Worm (Caenorhabditis elegans) whole organism, L4/young adult: ENCODE measurements around the gene clec-71.

ENCODE experiments used
- W03F9.2 ChIP-seq: fragments of 150-350 bp; optimal IDR thresholded peaks from 2 replicates; lab custom pipeline; 2014; ENCODE audit warnings: missing biosample characterization, missing genetic modification characterization
- dao-5 ChIP-seq: sonication (generic microtip); optimal IDR thresholded peaks from 2 replicates; lab custom pipeline; 2016; ENCODE audit warnings: missing genotype, missing genetic modification characterization, moderate library complexity, missing compliant biosample characterization
- him-1 ChIP-seq: sonication (generic microtip); optimal IDR thresholded peaks from 2 replicates; lab custom pipeline; 2016; ENCODE audit warnings: missing genotype, missing genetic modification reagents, missing genetic modification characterization, missing compliant biosample characterization

DNA sequence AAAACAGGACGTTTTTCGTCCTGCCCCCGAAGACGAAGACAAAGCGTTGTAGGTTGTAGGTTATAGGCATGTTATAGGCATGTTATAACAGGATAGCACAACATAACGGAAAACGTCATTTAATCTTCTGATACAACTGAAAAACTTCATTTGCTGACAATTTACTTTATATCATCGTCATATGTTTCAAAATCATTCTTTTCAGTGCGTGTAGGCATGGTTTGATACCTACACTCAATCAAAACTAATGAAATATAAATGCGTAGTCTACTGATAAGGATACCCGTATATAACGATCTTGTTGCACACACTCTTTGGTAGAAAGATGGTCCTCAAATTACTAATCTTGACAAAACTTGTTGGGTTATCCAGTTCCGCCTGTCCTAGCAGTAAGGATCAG lies 19.4 kb downstream of the clec-71 start, which contains the start of gene clec-74:
- no peak for TF ChIP-seq W03F9.2 (tag; lab: Kevin White, UChicago)
- no peak for TF ChIP-seq dao-5
- no peak for TF ChIP-seq him-1
